Fruit fly (Drosophila melanogaster) whole organism, embryonic: ENCODE measurements around the gene CG43897.

Experiments used
- Atf-2 ChIP-seq: fragments of 200-800 bp; sonication (Bioruptor generic); optimal IDR thresholded peaks from 2 replicates; lab custom pipeline; 2016; ENCODE audit warnings: missing biosample characterization, missing genetic modification characterization
- CG11456 ChIP-seq: fragments of 200-800 bp; sonication (Bioruptor generic); IDR thresholded peaks from 3 replicates; pipeline ENCODE4 v1.3.6; 2022; ENCODE audit warnings: missing biosample characterization, missing genetic modification characterization
- CG12071 ChIP-seq: fragments of 200-800 bp; sonication (Bioruptor generic); optimal IDR thresholded peaks from 3 replicates; lab custom pipeline; 2018; ENCODE audit warnings: missing biosample characterization, mild to moderate bottlenecking, missing genetic modification characterization
- CG12104 ChIP-seq: fragments of 200-800 bp; sonication (Bioruptor generic); optimal IDR thresholded peaks from 3 replicates; lab custom pipeline; 2016; ENCODE audit warnings: missing biosample characterization, missing genetic modification characterization
- CG12659 ChIP-seq: fragments of 200-800 bp; sonication (Bioruptor generic); optimal IDR thresholded peaks from 3 replicates; lab custom pipeline; 2017; ENCODE audit warnings: mild to moderate bottlenecking, missing biosample characterization, missing genetic modification reagents, missing genetic modification characterization
- CG15269 ChIP-seq: fragments of 200-800 bp; sonication (Bioruptor generic); optimal IDR thresholded peaks from 2 replicates; lab custom pipeline; 2018; ENCODE audit warnings: missing biosample characterization, mild to moderate bottlenecking, missing genetic modification characterization, moderate library complexity
- CG16779 ChIP-seq: fragments of 200-800 bp; sonication (Bioruptor generic); IDR thresholded peaks from 2 replicates; pipeline ENCODE4 v1.3.6; 2022; ENCODE audit warnings: missing biosample characterization, missing genetic modification characterization
- CG17361 ChIP-seq: fragments of 200-800 bp; sonication (Bioruptor generic); IDR thresholded peaks from 3 replicates; pipeline ENCODE4 v1.3.6; 2022; ENCODE audit warnings: missing biosample characterization, missing genetic modification characterization
- CG18011 ChIP-seq: fragments of 200-800 bp; sonication (Bioruptor generic); optimal IDR thresholded peaks from 2 replicates; lab custom pipeline; 2017; ENCODE audit warnings: missing biosample characterization, missing genetic modification characterization, mild to moderate bottlenecking, moderate library complexity, missing genotype
- CG2129 ChIP-seq: fragments of 200-800 bp; sonication (Bioruptor generic); IDR thresholded peaks from 2 replicates; pipeline ENCODE4 v1.3.6; 2022; ENCODE audit warnings: missing biosample characterization, missing genetic modification characterization; ENCODE audit not compliant: partially characterized antibody
- CG31441 ChIP-seq: fragments of 200-800 bp; sonication (Bioruptor generic); IDR thresholded peaks from 2 replicates; pipeline ENCODE4 v1.3.6; 2022; ENCODE audit warnings: missing biosample characterization, missing genetic modification characterization
- CG4282 ChIP-seq: fragments of 200-800 bp; sonication (Bioruptor generic); optimal IDR thresholded peaks from 2 replicates; lab custom pipeline; 2016; ENCODE audit warnings: missing biosample characterization, missing genetic modification characterization
- CG4328 ChIP-seq: fragments of 200-800 bp; sonication (Bioruptor generic); optimal IDR thresholded peaks from 3 replicates; lab custom pipeline; 2017; ENCODE audit warnings: missing biosample characterization, missing genetic modification reagents, missing genetic modification characterization
- CG7963 ChIP-seq: fragments of 200-800 bp; sonication (Bioruptor generic); IDR thresholded peaks from 3 replicates; pipeline ENCODE4 v1.3.6; 2022; ENCODE audit warnings: missing biosample characterization, missing genetic modification characterization; ENCODE audit not compliant: partially characterized antibody
- CG8359 ChIP-seq: fragments of 200-800 bp; sonication (Bioruptor generic); optimal IDR thresholded peaks from 2 replicates; lab custom pipeline; 2017; ENCODE audit warnings: missing biosample characterization, mild to moderate bottlenecking, missing genetic modification characterization, borderline replicate concordance
- CG9932 ChIP-seq: fragments of 200-800 bp; sonication (Bioruptor generic); IDR thresholded peaks from 2 replicates; pipeline ENCODE4 v1.3.6; 2022; ENCODE audit warnings: missing biosample characterization, missing genetic modification characterization
- CTCF ChIP-seq: fragments of 200-800 bp; sonication (Bioruptor generic); optimal IDR thresholded peaks from 2 replicates; lab custom pipeline; 2017; ENCODE audit warnings: missing biosample characterization, mild to moderate bottlenecking, missing genetic modification characterization, moderate library complexity
- CoRest ChIP-seq: fragments of 200-800 bp; sonication (Bioruptor generic); optimal IDR thresholded peaks from 3 replicates; lab custom pipeline; 2018; ENCODE audit warnings: missing biosample characterization, mild to moderate bottlenecking, missing genetic modification characterization, moderate library complexity
- Dad ChIP-seq: fragments of 200-800 bp; sonication (Bioruptor generic); optimal IDR thresholded peaks from 3 replicates; lab custom pipeline; 2016; ENCODE audit warnings: missing biosample characterization, missing genetic modification characterization
- Dip3 ChIP-seq: fragments of 200-800 bp; sonication (Bioruptor generic); optimal IDR thresholded peaks from 3 replicates; lab custom pipeline; 2016; ENCODE audit warnings: missing biosample characterization, missing genetic modification characterization
- Doc3 ChIP-seq: fragments of 200-800 bp; sonication (Bioruptor generic); IDR thresholded peaks from 3 replicates; pipeline ENCODE4 v1.3.6; 2022; ENCODE audit warnings: missing biosample characterization, missing genetic modification characterization; ENCODE audit not compliant: partially characterized antibody
- Drgx ChIP-seq: fragments of 200-800 bp; sonication (Bioruptor generic); IDR thresholded peaks from 2 replicates; pipeline ENCODE4 v1.3.6; 2022; ENCODE audit warnings: missing biosample characterization, missing genetic modification characterization
- Fer2 ChIP-seq: fragments of 200-800 bp; sonication (Bioruptor generic); optimal IDR thresholded peaks from 2 replicates; lab custom pipeline; 2018; ENCODE audit warnings: missing biosample characterization, mild to moderate bottlenecking, missing genetic modification characterization, moderate library complexity
- HmgD ChIP-seq: fragments of 200-800 bp; sonication (Bioruptor generic); optimal IDR thresholded peaks from 3 replicates; lab custom pipeline; 2016; ENCODE audit warnings: missing biosample characterization, missing genetic modification characterization
- Hsf ChIP-seq: fragments of 200-800 bp; sonication (Bioruptor generic); optimal IDR thresholded peaks from 3 replicates; lab custom pipeline; 2016; ENCODE audit warnings: missing biosample characterization, missing genetic modification characterization
- Pdp1 ChIP-seq, 2 experiments: fragments of 200-800 bp; sonication (Bioruptor generic); optimal IDR thresholded peaks; 3 replicates each; lab custom pipeline; 2016; ENCODE audit warnings: missing biosample characterization in 2 of 2, missing genetic modification characterization in 2 of 2, mild to moderate bottlenecking in 1 of 2, moderate library complexity in 1 of 2
- Sox100B ChIP-seq: fragments of 200-800 bp; sonication (Bioruptor generic); optimal IDR thresholded peaks from 3 replicates; lab custom pipeline; 2018; ENCODE audit warnings: missing biosample characterization, mild to moderate bottlenecking, missing genetic modification characterization
- Sox102F ChIP-seq: fragments of 200-800 bp; sonication (Bioruptor generic); optimal IDR thresholded peaks from 2 replicates; lab custom pipeline; 2018; ENCODE audit warnings: missing biosample characterization, mild to moderate bottlenecking, missing genetic modification characterization, moderate library complexity
- bbx ChIP-seq: fragments of 200-800 bp; sonication (Bioruptor generic); IDR thresholded peaks from 2 replicates; pipeline ENCODE4 v1.3.6; 2022; ENCODE audit warnings: missing biosample characterization, missing genetic modification characterization; ENCODE audit not compliant: partially characterized antibody
- crc ChIP-seq: fragments of 200-800 bp; sonication (Bioruptor generic); optimal IDR thresholded peaks from 2 replicates; lab custom pipeline; 2016; ENCODE audit warnings: missing biosample characterization, missing genetic modification characterization
- dm ChIP-seq: fragments of 200-800 bp; sonication (Bioruptor generic); optimal IDR thresholded peaks from 3 replicates; lab custom pipeline; 2016; ENCODE audit warnings: missing biosample characterization, missing genetic modification characterization
- ems ChIP-seq: fragments of 200-800 bp; sonication (Bioruptor generic); optimal IDR thresholded peaks from 3 replicates; lab custom pipeline; 2016; ENCODE audit warnings: missing biosample characterization, missing genetic modification characterization
- gce ChIP-seq: fragments of 200-800 bp; sonication (Bioruptor generic); IDR thresholded peaks from 3 replicates; pipeline ENCODE4 v1.3.6; 2022; ENCODE audit warnings: missing biosample characterization, missing genetic modification characterization
- grn ChIP-seq: fragments of 200-800 bp; sonication (Bioruptor generic); optimal IDR thresholded peaks from 3 replicates; lab custom pipeline; 2017; ENCODE audit warnings: missing biosample characterization, missing genetic modification characterization
- gt ChIP-seq: fragments of 200-800 bp; sonication (Bioruptor generic); IDR thresholded peaks from 2 replicates; pipeline ENCODE4 v1.3.6; 2022; ENCODE audit warnings: missing biosample characterization, missing genetic modification characterization
- hkb ChIP-seq, 2 experiments: fragments of 200-800 bp in 1 of 2; fragments of >200 bp in 1 of 2; sonication (Bioruptor generic) in 1 of 2; IDR thresholded peaks in 1 of 2; optimal IDR thresholded peaks in 1 of 2; 2 replicates each; pipeline versions ENCODE4 v1.3.6 to Lab custom; 2017 to 2022; ENCODE audit warnings: missing biosample characterization in 1 of 2, missing genetic modification characterization in 1 of 2
- ind ChIP-seq: fragments of 200-800 bp; sonication (Bioruptor generic); optimal IDR thresholded peaks from 3 replicates; lab custom pipeline; 2016; ENCODE audit warnings: missing biosample characterization, missing genetic modification characterization
- kah ChIP-seq: fragments of 200-800 bp; sonication (Bioruptor generic); optimal IDR thresholded peaks from 2 replicates; lab custom pipeline; 2018; ENCODE audit warnings: missing biosample characterization, mild to moderate bottlenecking, missing genetic modification characterization
- lab ChIP-seq: fragments of 200-800 bp; sonication (Bioruptor generic); optimal IDR thresholded peaks from 3 replicates; lab custom pipeline; 2017; ENCODE audit warnings: missing biosample characterization, missing genetic modification characterization, mild to moderate bottlenecking, moderate library complexity, missing genetic modification reagents
- mam ChIP-seq: fragments of 200-800 bp; sonication (Bioruptor generic); optimal IDR thresholded peaks from 3 replicates; lab custom pipeline; 2016; ENCODE audit warnings: missing biosample characterization, missing genetic modification characterization
- nerfin-1 ChIP-seq: fragments of 200-800 bp; sonication (Bioruptor generic); optimal IDR thresholded peaks from 3 replicates; lab custom pipeline; 2019; ENCODE audit warnings: missing biosample characterization, mild to moderate bottlenecking, missing genetic modification characterization, moderate library complexity
- pita ChIP-seq: fragments of 200-800 bp; sonication (Bioruptor generic); optimal IDR thresholded peaks from 2 replicates; lab custom pipeline; 2017; ENCODE audit warnings: missing biosample characterization, mild to moderate bottlenecking, missing genetic modification characterization
- repo ChIP-seq: fragments of 200-800 bp; sonication (Bioruptor generic); optimal IDR thresholded peaks from 2 replicates; lab custom pipeline; 2016; ENCODE audit warnings: missing biosample characterization, missing genetic modification characterization
- rib ChIP-seq: fragments of 200-800 bp; sonication (Bioruptor generic); IDR thresholded peaks from 2 replicates; pipeline ENCODE4 v1.3.6; 2022; ENCODE audit warnings: missing biosample characterization, missing genetic modification characterization
- schlank ChIP-seq: fragments of 200-800 bp; sonication (Bioruptor generic); optimal IDR thresholded peaks from 2 replicates; lab custom pipeline; 2018; ENCODE audit warnings: missing biosample characterization, mild to moderate bottlenecking, missing genetic modification characterization
- sd ChIP-seq: fragments of 200-800 bp; sonication (Bioruptor generic); optimal IDR thresholded peaks from 3 replicates; lab custom pipeline; 2018; ENCODE audit warnings: missing biosample characterization, mild to moderate bottlenecking, missing genetic modification characterization, moderate library complexity
- tin ChIP-seq: fragments of 200-800 bp; sonication (Bioruptor generic); optimal IDR thresholded peaks from 3 replicates; lab custom pipeline; 2016; ENCODE audit warnings: missing biosample characterization, missing genetic modification characterization
- trem ChIP-seq: fragments of 200-800 bp; optimal IDR thresholded peaks from 3 replicates; lab custom pipeline; 2019; ENCODE audit warnings: missing biosample characterization, mild to moderate bottlenecking, missing genetic modification characterization, moderate library complexity
- trh ChIP-seq: fragments of 200-800 bp; sonication (Bioruptor generic); optimal IDR thresholded peaks from 2 replicates; lab custom pipeline; 2016; ENCODE audit warnings: missing biosample characterization, missing genetic modification characterization
- wor ChIP-seq: fragments of 200-800 bp; sonication (Bioruptor generic); IDR thresholded peaks from 2 replicates; pipeline ENCODE4 v1.3.6; 2022; ENCODE audit warnings: missing biosample characterization, missing genetic modification characterization
- zfh2 ChIP-seq: fragments of 200-800 bp; sonication (Bioruptor generic); optimal IDR thresholded peaks from 2 replicates; lab custom pipeline; 2016; ENCODE audit warnings: missing biosample characterization, missing genetic modification characterization

CG43897 gene

dm6 chr3L:9838534-9838933, 24.9 kb downstream of the CG43897 start, which contains the start of gene Cdk8 (continued):
- no peak for TF ChIP-seq gce
- TF ChIP-seq HmgD (GFP tag; lab: Kevin White, UChicago) = no peak
- no peak for TF ChIP-seq CG11456 (GFP tag; lab: Robert Waterston, UW)
- TF ChIP-seq rib (GFP tag; lab: Robert Waterston, UW) = 0 out of 2 replicates have a peak, but pooled peaks have one; percentile 27
- no peak for TF ChIP-seq wor
- no peak for TF ChIP-seq Hsf (GFP tag; lab: Kevin White, UChicago)
- TF ChIP-seq CG17361 = 0 out of 3 replicates have a peak, but pooled peaks have one; percentile 28
- no peak for TF ChIP-seq CG4328 (GFP tag; lab: Kevin White, UChicago)
- TF ChIP-seq trh (GFP tag; lab: Kevin White, UChicago) = no peak
- TF ChIP-seq schlank = no peak
- no peak for TF ChIP-seq grn
- no peak for TF ChIP-seq CG12104 (GFP tag; lab: Kevin White, UChicago)
- TF ChIP-seq CG31441 = no peak; the same call in 1 of the 2 replicates
- TF ChIP-seq CG4282 (GFP tag; lab: Kevin White, UChicago) = no peak
- peak; percentile 40 for TF ChIP-seq CoRest (tag; lab: Kevin White, UChicago)
- peak; percentile 15 for TF ChIP-seq nerfin-1 (tag; lab: Kevin White, UChicago)
- TF ChIP-seq kah (GFP tag; lab: Kevin White, UChicago) = no peak
- TF ChIP-seq CG15269 (tag; lab: Kevin White, UChicago) = peak; percentile 52
- no peak for TF ChIP-seq repo
- TF ChIP-seq bbx (GFP tag; lab: Robert Waterston, UW) = no peak
- no peak for TF ChIP-seq Sox102F (GFP tag; lab: Kevin White, UChicago)
- no peak for TF ChIP-seq Drgx
- no peak for TF ChIP-seq Sox100B (GFP tag; lab: Kevin White, UChicago)
- no peak for TF ChIP-seq CG8359 (GFP tag; lab: Kevin White, UChicago)
- no peak for TF ChIP-seq Doc3 (GFP tag; lab: Robert Waterston, UW)
- no peak for TF ChIP-seq CG18011 (GFP tag; lab: Kevin White, UChicago)
- no peak for TF ChIP-seq Atf-2 (GFP tag; lab: Kevin White, UChicago)
- no peak for TF ChIP-seq CG7963 (GFP tag; lab: Robert Waterston, UW)
- TF ChIP-seq hkb (optimal IDR thresholded peaks at IDR 0.05; lab: Kevin White, UChicago) = no peak
- peak; percentile 63 for TF ChIP-seq hkb (GFP tag; IDR thresholded peaks at IDR 0.05; lab: Robert Waterston, UW)
- TF ChIP-seq Fer2 (tag; lab: Kevin White, UChicago) = no peak
- no peak for TF ChIP-seq pita (GFP tag; lab: Kevin White, UChicago)
- no peak for TF ChIP-seq CG2129 (GFP tag; lab: Robert Waterston, UW)
- TF ChIP-seq CG12071 (GFP tag; lab: Kevin White, UChicago) = no peak
- no peak for TF ChIP-seq crc (GFP tag; lab: Kevin White, UChicago)
- TF ChIP-seq zfh2 (GFP tag; lab: Kevin White, UChicago) = peak; percentile 14
- no peak for TF ChIP-seq CTCF (GFP tag; lab: Kevin White, UChicago)
- peak; percentile 31 for TF ChIP-seq mam (GFP tag; lab: Kevin White, UChicago)
- peak; percentile 3 for TF ChIP-seq ems (GFP tag; lab: Kevin White, UChicago)
- peak; percentile 29 for TF ChIP-seq lab (GFP tag; lab: Kevin White, UChicago)
- TF ChIP-seq Dad = no peak
- TF ChIP-seq CG9932 = peak; percentile 77
- peak; percentile 1 to 23 for TF ChIP-seq Pdp1 (GFP tag; optimal IDR thresholded peaks at IDR 0.05; lab: Kevin White, UChicago)
- TF ChIP-seq gt (GFP tag; lab: Robert Waterston, UW) = no peak
- TF ChIP-seq trem (tag; lab: Kevin White, UChicago) = peak; percentile 13
- TF ChIP-seq ind (GFP tag; lab: Kevin White, UChicago) = peak; percentile 49
- no peak for TF ChIP-seq CG16779 (GFP tag; lab: Robert Waterston, UW)
- TF ChIP-seq CG12659 = peak; percentile 60
- TF ChIP-seq sd (tag; lab: Kevin White, UChicago) = peak; percentile 87
- no peak for TF ChIP-seq dm (GFP tag; lab: Kevin White, UChicago)
- TF ChIP-seq tin (GFP tag; lab: Kevin White, UChicago) = peak; percentile 21
- no peak for TF ChIP-seq Dip3
